Fruit fly (Drosophila melanogaster) whole organism, pupa: ENCODE measurements around the gene CG5139.

Experiments used
- CG10348 ChIP-seq: fragments of 200-800 bp; sonication (Bioruptor generic); IDR thresholded peaks from 2 replicates; pipeline ENCODE4 v1.3.6; 2022; ENCODE audit warnings: missing biosample characterization, missing genetic modification characterization
- CG12605 ChIP-seq: fragments of 200-800 bp; sonication (Bioruptor generic); IDR thresholded peaks from 2 replicates; pipeline ENCODE4 v1.3.6; 2022; ENCODE audit warnings: missing biosample characterization, missing genetic modification characterization
- CG13204 ChIP-seq: fragments of 200-800 bp; sonication (Bioruptor generic); optimal IDR thresholded peaks from 2 replicates; lab custom pipeline; 2018; ENCODE audit warnings: missing biosample characterization, mild to moderate bottlenecking, missing genetic modification characterization, moderate library complexity
- CG14655 ChIP-seq: fragments of 200-800 bp; sonication (Bioruptor generic); optimal IDR thresholded peaks from 3 replicates; lab custom pipeline; 2017; ENCODE audit warnings: mild to moderate bottlenecking, missing biosample characterization, missing genetic modification reagents, missing genetic modification characterization
- CG15710 ChIP-seq: fragments of 200-800 bp; sonication (Bioruptor generic); optimal IDR thresholded peaks from 2 replicates; lab custom pipeline; 2018; ENCODE audit warnings: missing biosample characterization, mild to moderate bottlenecking, missing genetic modification characterization, moderate library complexity
- CG17806 ChIP-seq: fragments of 200-800 bp; sonication (Bioruptor generic); optimal IDR thresholded peaks from 2 replicates; lab custom pipeline; 2018; ENCODE audit warnings: missing biosample characterization, mild to moderate bottlenecking, missing genetic modification characterization, moderate library complexity
- CG32121 ChIP-seq: fragments of 200-800 bp; sonication (Bioruptor generic); IDR thresholded peaks from 2 replicates; pipeline ENCODE4 v1.3.6; 2022; ENCODE audit warnings: missing biosample characterization, missing genetic modification characterization
- CG34367 ChIP-seq: fragments of 200-800 bp; sonication (Bioruptor generic); optimal IDR thresholded peaks from 2 replicates; lab custom pipeline; 2018; ENCODE audit warnings: missing biosample characterization, mild to moderate bottlenecking, missing genetic modification characterization
- CG4496 ChIP-seq: fragments of 200-800 bp; sonication (Bioruptor generic); IDR thresholded peaks from 3 replicates; pipeline ENCODE4 v1.3.6; 2022; ENCODE audit warnings: missing biosample characterization, missing genetic modification characterization
- CG8159 ChIP-seq: fragments of 200-800 bp; sonication (Bioruptor generic); optimal IDR thresholded peaks from 3 replicates; lab custom pipeline; 2018; ENCODE audit warnings: missing biosample characterization, mild to moderate bottlenecking, missing genetic modification characterization, moderate library complexity
- CG8301 ChIP-seq: fragments of 200-800 bp; sonication (Bioruptor generic); optimal IDR thresholded peaks from 2 replicates; lab custom pipeline; 2018; ENCODE audit warnings: missing biosample characterization, mild to moderate bottlenecking, missing genetic modification characterization
- CG9948 ChIP-seq: fragments of 200-800 bp; sonication (Bioruptor generic); optimal IDR thresholded peaks from 2 replicates; lab custom pipeline; 2018; ENCODE audit warnings: missing biosample characterization, mild to moderate bottlenecking, missing genetic modification characterization, moderate library complexity
- D1 ChIP-seq: fragments of 200-800 bp; sonication (Bioruptor generic); optimal IDR thresholded peaks from 2 replicates; lab custom pipeline; 2018; ENCODE audit warnings: missing biosample characterization, mild to moderate bottlenecking, missing genetic modification characterization, moderate library complexity
- EcR ChIP-seq: fragments of 200-800 bp; sonication (Bioruptor generic); optimal IDR thresholded peaks from 3 replicates; lab custom pipeline; 2019; ENCODE audit warnings: missing biosample characterization, missing genetic modification characterization, mild to moderate bottlenecking, moderate library complexity, missing genetic modification reagents
- Ets98B ChIP-seq: fragments of 200-800 bp; sonication (Bioruptor generic); IDR thresholded peaks from 2 replicates; pipeline ENCODE4 v1.3.6; 2022; ENCODE audit warnings: missing biosample characterization, missing genetic modification characterization
- Pif1A ChIP-seq: fragments of 200-800 bp; sonication (Bioruptor generic); optimal IDR thresholded peaks from 3 replicates; lab custom pipeline; 2016; ENCODE audit warnings: missing biosample characterization, missing genetic modification characterization
- Pif1B ChIP-seq: fragments of 200-800 bp; sonication (Bioruptor generic); optimal IDR thresholded peaks from 3 replicates; lab custom pipeline; 2016; ENCODE audit warnings: missing biosample characterization, missing genetic modification characterization
- Snoo ChIP-seq: fragments of 200-800 bp; sonication (Bioruptor generic); optimal IDR thresholded peaks from 3 replicates; lab custom pipeline; 2017; ENCODE audit warnings: missing biosample characterization, mild to moderate bottlenecking, missing genetic modification characterization, inconsistent platforms
- fd96Ca ChIP-seq: fragments of 200-800 bp; sonication (Bioruptor generic); IDR thresholded peaks from 3 replicates; pipeline ENCODE4 v1.3.6; 2022; ENCODE audit warnings: missing biosample characterization, missing genetic modification characterization
- gl ChIP-seq: fragments of 200-800 bp; sonication (Bioruptor generic); optimal IDR thresholded peaks from 2 replicates; lab custom pipeline; 2018; ENCODE audit warnings: missing biosample characterization, mild to moderate bottlenecking, missing genetic modification characterization
- rn ChIP-seq: fragments of 200-800 bp; sonication (Bioruptor generic); IDR thresholded peaks from 2 replicates; pipeline ENCODE4 v1.3.6; 2022; ENCODE audit warnings: missing biosample characterization, missing genetic modification characterization

CG5139 gene

dm6 chr2L:1199912-1200721, 1.1 kb upstream of the CG5139 start, which contains the start of the genes CG43349 and CG5011:
Gene CG43349 (plus strand): TSS chr2L:1200205.
Gene CG5011 (plus strand): TSS chr2L:1200671.
- no peak for TF ChIP-seq CG13204
- no peak for TF ChIP-seq CG4496 (GFP tag; lab: Robert Waterston, UW)
- TF ChIP-seq CG10348: no peak
- no peak for TF ChIP-seq D1 (tag; lab: Kevin White, UChicago)
- no peak for TF ChIP-seq Pif1A (GFP tag; lab: Kevin White, UChicago)
- no peak for TF ChIP-seq fd96Ca (GFP tag; lab: Robert Waterston, UW)
- TF ChIP-seq CG34367 (tag; lab: Kevin White, UChicago): no peak
- TF ChIP-seq Snoo (tag; lab: Kevin White, UChicago): no peak
- no peak for TF ChIP-seq CG9948
- TF ChIP-seq Pif1B: no peak
- no peak for TF ChIP-seq gl (tag; lab: Kevin White, UChicago)
- TF ChIP-seq CG12605 (GFP tag; lab: Robert Waterston, UW): no peak

- peak; percentile 60; the same call in 1 of the 3 replicates for TF ChIP-seq fd96Ca (GFP tag; lab: Robert Waterston, UW)
- TF ChIP-seq CG9948: peak; percentile 73
- peak; percentile 91 for TF ChIP-seq Ets98B (GFP tag; lab: Robert Waterston, UW)
- TF ChIP-seq rn (GFP tag; lab: Robert Waterston, UW): no peak
- TF ChIP-seq CG32121 (GFP tag; lab: Robert Waterston, UW): peak; percentile 87
- TF ChIP-seq Pif1A (GFP tag; lab: Kevin White, UChicago): no peak
- peak; percentile 92 for TF ChIP-seq CG4496 (GFP tag; lab: Robert Waterston, UW)
- TF ChIP-seq CG14655 (GFP tag; lab: Kevin White, UChicago): no peak
- TF ChIP-seq CG15710: peak; percentile 74
- TF ChIP-seq EcR (GFP tag; lab: Kevin White, UChicago): peak; percentile 72
- TF ChIP-seq CG8301 (tag; lab: Kevin White, UChicago): peak; percentile 84
- TF ChIP-seq Snoo (tag; lab: Kevin White, UChicago): peak; percentile 64
- peak; percentile 83 for TF ChIP-seq CG8159
- TF ChIP-seq CG10348: no peak
- no peak for TF ChIP-seq Pif1B
- TF ChIP-seq D1 (tag; lab: Kevin White, UChicago): no peak
- no peak for TF ChIP-seq CG13204
- peak; percentile 84 for TF ChIP-seq CG12605 (GFP tag; lab: Robert Waterston, UW)
- TF ChIP-seq gl (tag; lab: Kevin White, UChicago): peak; percentile 32
- TF ChIP-seq CG17806: peak; percentile 83
- peak; percentile 57 for TF ChIP-seq CG34367 (tag; lab: Kevin White, UChicago)
- TF ChIP-seq, all 21 proteins: peak for 14
These were observed 13.2 kb downstream of the CG5139 start, which contains the start of gene CG5001 for dm6 chr2L:1185642-1186497. Gene CG5001 (plus strand): TSS chr2L:1185757.

- TF ChIP-seq EcR (GFP tag; lab: Kevin White, UChicago) (peak; percentile 37), CG13204 (no peak), CG32121 (GFP tag; lab: Robert Waterston, UW) (0 out of 2 replicates have a peak, but pooled peaks have one; percentile 12), CG17806 (no peak)
These were observed 15.3 kb downstream of the CG5139 start, which contains the start of the genes CG5126 and Tgt for dm6 chr2L:1183799-1184198. Gene CG5126 (minus strand): TSS chr2L:1184020. Gene Tgt (plus strand): TSS chr2L:1184065.

dm6 chr2L:1177522-1177921, 21.5 kb downstream of the CG5139 start, which contains the start of gene CG4896:
Gene CG4896 (plus strand): TSS chr2L:1177690.
- no peak for TF ChIP-seq CG10348
- peak; percentile 68 for TF ChIP-seq CG4496 (GFP tag; lab: Robert Waterston, UW)
- TF ChIP-seq gl (tag; lab: Kevin White, UChicago): peak; percentile 14
- peak; percentile 21 for TF ChIP-seq CG15710
- TF ChIP-seq Ets98B (GFP tag; lab: Robert Waterston, UW): peak; percentile 48
- no peak for TF ChIP-seq D1 (tag; lab: Kevin White, UChicago)

dm6 chr2L:1172704-1173107, 26.4 kb downstream of the CG5139 start, which contains the start of the genes Charon and CG4887:
Gene Charon (minus strand): TSS chr2L:1172805.
Gene CG4887 (plus strand): TSS chr2L:1173009.
- no peak for TF ChIP-seq CG34367 (tag; lab: Kevin White, UChicago)
- peak; percentile 73 for TF ChIP-seq CG8159
- TF ChIP-seq EcR (GFP tag; lab: Kevin White, UChicago): peak; percentile 84
- TF ChIP-seq CG4496 (GFP tag; lab: Robert Waterston, UW): peak; percentile 74
- no peak for TF ChIP-seq CG12605 (GFP tag; lab: Robert Waterston, UW)
- no peak for TF ChIP-seq CG14655 (GFP tag; lab: Kevin White, UChicago)
- TF ChIP-seq CG10348: no peak
- peak; percentile 59 for TF ChIP-seq CG9948
- TF ChIP-seq Snoo (tag; lab: Kevin White, UChicago): peak; percentile 70
- no peak for TF ChIP-seq CG8301 (tag; lab: Kevin White, UChicago)
- no peak for TF ChIP-seq Pif1B
- no peak for TF ChIP-seq CG13204
- TF ChIP-seq D1 (tag; lab: Kevin White, UChicago): no peak
- 0 out of 2 replicates have a peak, but pooled peaks have one; percentile 16 for TF ChIP-seq CG32121 (GFP tag; lab: Robert Waterston, UW)
- TF ChIP-seq Pif1A (GFP tag; lab: Kevin White, UChicago): no peak
- peak; percentile 55 for TF ChIP-seq Ets98B (GFP tag; lab: Robert Waterston, UW)
- no peak for TF ChIP-seq gl (tag; lab: Kevin White, UChicago)
- peak; percentile 63 for TF ChIP-seq CG17806
- peak; percentile 49; the same call in 1 of the 2 replicates for TF ChIP-seq rn (GFP tag; lab: Robert Waterston, UW)
- TF ChIP-seq CG15710: peak; percentile 80
- TF ChIP-seq fd96Ca (GFP tag; lab: Robert Waterston, UW): peak; percentile 26; the same call in 1 of the 3 replicates
